Worm (Caenorhabditis elegans) whole organism, young adult: ENCODE data around the gene K03H1.11.

Experiments used
- C06A6.2 ChIP-seq: fragments of 200-800 bp; sonication (Bioruptor generic); conservative IDR thresholded peaks from 2 replicates; pipeline ENCODE4 v1.3.6; 2022; ENCODE audit warnings: missing genetic modification characterization, missing compliant biosample characterization
- C17E4.6 ChIP-seq: fragments of 200-800 bp; sonication (Bioruptor generic); IDR thresholded peaks from 2 replicates; pipeline ENCODE4 v1.3.6; 2022; ENCODE audit warnings: missing genetic modification reagents, missing genetic modification characterization, missing compliant biosample characterization
- F33H1.4 ChIP-seq: fragments of 200-800 bp; sonication (Bioruptor generic); IDR thresholded peaks from 2 replicates; pipeline ENCODE4 v1.3.6; 2022; ENCODE audit warnings: missing genetic modification reagents, missing genetic modification characterization, missing compliant biosample characterization
- F39B2.1 ChIP-seq: fragments of 200-800 bp; sonication (Bioruptor generic); IDR thresholded peaks from 2 replicates; pipeline ENCODE4 v1.3.6; 2022; ENCODE audit warnings: missing genetic modification reagents, missing genetic modification characterization, missing compliant biosample characterization
- F57A8.1 ChIP-seq: fragments of 200-800 bp; sonication (Bioruptor generic); optimal IDR thresholded peaks from 2 replicates; lab custom pipeline; 2018; ENCODE audit warnings: mild to moderate bottlenecking, missing genetic modification characterization, moderate library complexity, missing compliant biosample characterization
- Y56A3A.18 ChIP-seq: fragments of 200-800 bp; sonication (Bioruptor generic); IDR thresholded peaks from 2 replicates; pipeline ENCODE4 v1.3.6; 2022; ENCODE audit warnings: missing genetic modification reagents, missing genetic modification characterization, missing compliant biosample characterization
- ZK185.1 ChIP-seq: sonication (generic microtip); optimal IDR thresholded peaks from 2 replicates; lab custom pipeline; 2016; ENCODE audit warnings: mild to moderate bottlenecking, missing genetic modification characterization, missing compliant biosample characterization; ENCODE audit not compliant: poor library complexity, severe bottlenecking
- attf-3 ChIP-seq: fragments of 200-800 bp; sonication (Bioruptor generic); conservative IDR thresholded peaks from 2 replicates; pipeline ENCODE4 v1.3.6; 2022; ENCODE audit warnings: missing genetic modification reagents, missing genetic modification characterization, missing compliant biosample characterization
- bed-1 ChIP-seq: fragments of 200-800 bp; sonication (Bioruptor generic); IDR thresholded peaks from 2 replicates; pipeline ENCODE4 v1.3.6; 2022; ENCODE audit warnings: missing genetic modification reagents, missing genetic modification characterization, missing compliant biosample characterization
- bed-2 ChIP-seq: fragments of 200-800 bp; sonication (Bioruptor generic); IDR thresholded peaks from 2 replicates; pipeline ENCODE4 v1.3.6; 2022; ENCODE audit warnings: missing genetic modification reagents, missing genetic modification characterization, missing compliant biosample characterization
- ceh-100 ChIP-seq: fragments of 200-800 bp; sonication (Bioruptor generic); IDR thresholded peaks from 2 replicates; pipeline ENCODE4 v1.3.6; 2022; ENCODE audit warnings: missing genetic modification reagents, missing genetic modification characterization, missing compliant biosample characterization
- ceh-58 ChIP-seq: fragments of 200-800 bp; sonication (Bioruptor generic); IDR thresholded peaks from 2 replicates; pipeline ENCODE4 v1.3.6; 2022; ENCODE audit warnings: missing genetic modification characterization, missing compliant biosample characterization
- die-1 ChIP-seq: sonication (generic microtip); optimal IDR thresholded peaks from 2 replicates; lab custom pipeline; 2016; ENCODE audit warnings: missing genotype, mild to moderate bottlenecking, missing genetic modification characterization, missing compliant biosample characterization
- dox-1 ChIP-seq: fragments of 200-800 bp; sonication (Bioruptor generic); IDR thresholded peaks from 2 replicates; pipeline ENCODE4 v1.3.6; 2022; ENCODE audit warnings: missing genetic modification reagents, missing genetic modification characterization, missing compliant biosample characterization
- efl-1 ChIP-seq: fragments of 150-350 bp; optimal IDR thresholded peaks from 2 replicates; lab custom pipeline; 2014; ENCODE audit warnings: missing biosample characterization, missing genetic modification reagents, missing genetic modification characterization
- egl-44 ChIP-seq: fragments of 200-800 bp; sonication (Bioruptor generic); IDR thresholded peaks from 2 replicates; pipeline ENCODE4 v1.3.6; 2022; ENCODE audit warnings: missing genetic modification reagents, missing genetic modification characterization, missing compliant biosample characterization
- egrh-3 ChIP-seq: fragments of 200-800 bp; sonication (Bioruptor generic); IDR thresholded peaks from 2 replicates; pipeline ENCODE4 v1.3.6; 2022; ENCODE audit warnings: missing genetic modification reagents, missing genetic modification characterization, missing compliant biosample characterization
- hlh-26 ChIP-seq: fragments of 200-800 bp; sonication (Bioruptor generic); conservative IDR thresholded peaks from 2 replicates; pipeline ENCODE4 v1.3.6; 2022; ENCODE audit warnings: missing genetic modification reagents, missing genetic modification characterization, missing compliant biosample characterization
- hrde-1 ChIP-seq: sonication (generic microtip); optimal IDR thresholded peaks from 2 replicates; lab custom pipeline; 2016; ENCODE audit warnings: missing genetic modification characterization, mild to moderate bottlenecking, missing compliant biosample characterization, moderate library complexity, missing genotype, missing genetic modification reagents, borderline replicate concordance
- hsf-1 ChIP-seq: fragments of 200-800 bp; sonication (Bioruptor generic); IDR thresholded peaks from 2 replicates; pipeline ENCODE4 v1.3.6; 2022; ENCODE audit warnings: missing genetic modification reagents, missing genetic modification characterization, missing compliant biosample characterization
- let-526 ChIP-seq: fragments of 200-800 bp; sonication (Bioruptor generic); IDR thresholded peaks from 2 replicates; pipeline ENCODE4 v1.3.6; 2022; ENCODE audit warnings: missing genetic modification reagents, missing genetic modification characterization, missing compliant biosample characterization
- lin-26 ChIP-seq: fragments of 200-800 bp; sonication (Bioruptor generic); IDR thresholded peaks from 2 replicates; pipeline ENCODE4 v1.3.6; 2022; ENCODE audit warnings: missing genetic modification reagents, missing genetic modification characterization, missing compliant biosample characterization
- lin-40 ChIP-seq: sonication (generic microtip); optimal IDR thresholded peaks from 2 replicates; lab custom pipeline; 2016; ENCODE audit warnings: missing genetic modification characterization, mild to moderate bottlenecking, missing compliant biosample characterization, missing genotype, missing genetic modification reagents
- lin-54 ChIP-seq: fragments of 200-800 bp; sonication (Bioruptor generic); optimal IDR thresholded peaks from 2 replicates; lab custom pipeline; 2018; ENCODE audit warnings: mild to moderate bottlenecking, missing genetic modification characterization, missing compliant biosample characterization
- lir-1 ChIP-seq: fragments of 200-800 bp; sonication (Bioruptor generic); conservative IDR thresholded peaks from 2 replicates; pipeline ENCODE4 v1.3.6; 2022; ENCODE audit warnings: missing genetic modification reagents, missing genetic modification characterization, missing compliant biosample characterization
- lsy-27 ChIP-seq: sonication (generic microtip); optimal IDR thresholded peaks from 2 replicates; lab custom pipeline; 2017; ENCODE audit warnings: missing genetic modification characterization, mild to moderate bottlenecking, missing compliant biosample characterization, antibody characterized with exemption, missing genotype, borderline replicate concordance; ENCODE audit not compliant: insufficient read depth
- madf-10 ChIP-seq: sonication (generic microtip); optimal IDR thresholded peaks from 2 replicates; lab custom pipeline; 2016; ENCODE audit warnings: mild to moderate bottlenecking, missing genetic modification characterization, missing compliant biosample characterization
- madf-3 ChIP-seq: fragments of 200-800 bp; sonication (Bioruptor generic); IDR thresholded peaks from 2 replicates; pipeline ENCODE4 v1.3.6; 2022; ENCODE audit warnings: missing genetic modification reagents, missing genetic modification characterization, missing compliant biosample characterization
- mel-28 ChIP-seq: sonication (generic microtip); optimal IDR thresholded peaks from 2 replicates; lab custom pipeline; 2016; ENCODE audit warnings: borderline replicate concordance, mild to moderate bottlenecking, missing genetic modification characterization, missing compliant biosample characterization
- nfya-2 ChIP-seq: fragments of 200-800 bp; sonication (Bioruptor generic); IDR thresholded peaks from 2 replicates; pipeline ENCODE4 v1.3.6; 2022; ENCODE audit warnings: missing genetic modification reagents, missing genetic modification characterization, missing compliant biosample characterization
- nfyb-1 ChIP-seq: fragments of 200-800 bp; sonication (Bioruptor generic); IDR thresholded peaks from 2 replicates; pipeline ENCODE4 v1.3.6; 2022; ENCODE audit warnings: missing genetic modification reagents, missing genetic modification characterization, missing compliant biosample characterization
- nhr-120 ChIP-seq: fragments of 200-800 bp; sonication (Bioruptor generic); IDR thresholded peaks from 2 replicates; pipeline ENCODE4 v1.3.6; 2022; ENCODE audit warnings: missing genetic modification characterization, missing compliant biosample characterization
- nhr-80 ChIP-seq: sonication (generic microtip); optimal IDR thresholded peaks from 2 replicates; lab custom pipeline; 2016; ENCODE audit warnings: missing genetic modification characterization, missing compliant biosample characterization
- nhr-90 ChIP-seq: sonication (generic microtip); optimal IDR thresholded peaks from 2 replicates; lab custom pipeline; 2016; ENCODE audit warnings: missing genotype, mild to moderate bottlenecking, missing genetic modification characterization, missing compliant biosample characterization
- rec-8 ChIP-seq, 2 experiments: sonication (generic microtip); optimal IDR thresholded peaks; 2 replicates each; lab custom pipeline; 2016; ENCODE audit warnings: mild to moderate bottlenecking in 2 of 2, missing genetic modification characterization in 2 of 2, missing genetic modification reagents in 2 of 2, missing genotype in 2 of 2, missing biosample characterization in 1 of 2, missing compliant biosample characterization in 1 of 2, moderate library complexity in 1 of 2
- snpc-4 ChIP-seq, 5 experiments: fragments of 150-350 bp in 1 of 5; sonication (generic microtip) in 4 of 5; optimal IDR thresholded peaks; 2 replicates each; lab custom pipeline; 2014 to 2018; ENCODE audit warnings: missing genetic modification characterization in 5 of 5, missing biosample characterization in 3 of 5, antibody characterized with exemption in 2 of 5, mild to moderate bottlenecking in 2 of 5, missing compliant biosample characterization in 2 of 5, missing genotype in 2 of 5, moderate library complexity in 2 of 5, missing genetic modification reagents in 1 of 5
- tbx-9 ChIP-seq: sonication (generic microtip); optimal IDR thresholded peaks from 2 replicates; lab custom pipeline; 2016; ENCODE audit warnings: borderline replicate concordance, missing genetic modification characterization, inconsistent platforms, missing compliant biosample characterization
- ztf-28 ChIP-seq: fragments of 200-800 bp; sonication (Bioruptor generic); IDR thresholded peaks from 2 replicates; pipeline ENCODE4 v1.3.6; 2022; ENCODE audit warnings: missing genetic modification reagents, missing genetic modification characterization, missing compliant biosample characterization
- ztf-6 ChIP-seq: fragments of 200-800 bp; sonication (Bioruptor generic); IDR thresholded peaks from 2 replicates; pipeline ENCODE4 v1.3.6; 2022; ENCODE audit warnings: missing genetic modification reagents, missing genetic modification characterization, missing compliant biosample characterization

Gene K03H1.11

DNA sequence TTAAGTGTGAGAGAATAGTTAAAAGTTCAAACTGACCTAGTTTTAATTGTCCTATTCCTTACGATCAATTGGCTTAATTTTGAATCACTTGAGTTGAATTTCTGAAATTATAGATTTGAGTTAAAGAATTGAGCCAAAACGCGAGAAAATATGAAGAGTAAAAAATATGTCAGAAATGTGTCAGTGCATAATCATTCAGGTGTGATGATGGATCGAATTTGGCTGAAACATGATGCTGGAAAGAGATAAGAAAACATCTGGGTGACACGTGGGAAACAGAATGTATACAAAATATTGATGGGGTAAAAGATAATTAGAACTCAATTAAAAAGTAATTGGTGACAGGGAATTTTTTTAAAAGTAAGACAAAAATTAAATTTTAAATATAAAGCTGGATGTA, 22.0 kb upstream of the K03H1.11 start, which contains the start of gene R10E12.2:
Gene R10E12.2 (minus strand): TSS at position 101 of the 400 bp plus-strand sequence.
- TF ChIP-seq snpc-4 (GFP tag; optimal IDR thresholded peaks at IDR 0.05; lab: Kevin White, UChicago): no peak
- no peak for TF ChIP-seq snpc-4 (tag; optimal IDR thresholded peaks at IDR 0.05; lab: Kevin White, UChicago)
- TF ChIP-seq let-526 (GFP tag; lab: Robert Waterston, UW): no peak
- no peak for TF ChIP-seq tbx-9 (tag; lab: Kevin White, UChicago)
- TF ChIP-seq attf-3 (GFP tag; lab: Robert Waterston, UW): no peak
- no peak for TF ChIP-seq Y56A3A.18 (GFP tag; lab: Robert Waterston, UW)
- TF ChIP-seq rec-8 (tag; optimal IDR thresholded peaks at IDR 0.05; lab: Kevin White, UChicago): no peak
- TF ChIP-seq hlh-26 (GFP tag; lab: Robert Waterston, UW): no peak
- no peak for TF ChIP-seq hsf-1 (GFP tag; lab: Robert Waterston, UW)
- TF ChIP-seq ztf-28 (GFP tag; lab: Robert Waterston, UW): no peak
- TF ChIP-seq F33H1.4 (GFP tag; lab: Robert Waterston, UW): no peak
- no peak for TF ChIP-seq ceh-100 (GFP tag; lab: Robert Waterston, UW)
- TF ChIP-seq egl-44 (GFP tag; lab: Robert Waterston, UW): no peak
- no peak for TF ChIP-seq nhr-120
- no peak for TF ChIP-seq efl-1 (GFP tag; lab: Kevin White, UChicago)
- no peak for TF ChIP-seq lin-54 (GFP tag; lab: Kevin White, UChicago)
- TF ChIP-seq die-1: no peak
- no peak for TF ChIP-seq madf-10 (tag; lab: Kevin White, UChicago)
- TF ChIP-seq lir-1: no peak

DNA sequence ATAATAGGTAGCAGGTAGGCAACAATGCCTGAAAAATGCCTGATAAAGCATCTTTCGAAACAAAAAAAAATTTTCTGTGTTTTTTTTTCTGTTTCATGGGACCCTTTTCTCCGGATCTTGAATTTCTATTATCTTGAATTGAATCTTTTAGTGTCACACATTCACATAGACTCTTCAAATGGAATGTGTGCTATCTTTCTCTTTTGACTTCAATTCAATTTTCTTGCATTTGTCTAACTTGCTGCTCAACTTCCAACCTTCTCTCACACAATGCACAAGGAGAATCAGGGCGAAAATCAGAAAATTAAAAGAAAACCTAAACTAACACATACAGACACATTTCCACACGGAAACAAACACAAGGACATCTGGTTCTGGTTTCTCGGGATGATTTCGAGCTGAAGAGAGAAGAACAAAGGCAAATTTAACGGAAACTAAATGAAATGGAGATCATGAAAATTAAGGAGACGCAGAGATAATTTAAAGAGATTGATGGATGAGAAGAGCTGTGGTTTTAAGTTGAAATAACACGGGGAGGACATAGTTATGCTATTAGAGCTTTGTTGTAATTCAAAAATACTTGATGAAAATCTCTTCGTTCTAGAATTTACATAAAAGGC, 20.5 kb upstream of the K03H1.11 start:
- no peak for TF ChIP-seq hlh-26 (GFP tag; lab: Robert Waterston, UW)
- TF ChIP-seq rec-8 (tag; optimal IDR thresholded peaks at IDR 0.05; lab: Kevin White, UChicago): no peak
- no peak for TF ChIP-seq mel-28 (tag; lab: Kevin White, UChicago)
- TF ChIP-seq ceh-58 (GFP tag; lab: Robert Waterston, UW): no peak
- TF ChIP-seq lsy-27 (tag; lab: Kevin White, UChicago): no peak
- no peak for TF ChIP-seq F39B2.1 (GFP tag; lab: Robert Waterston, UW)
- no peak for TF ChIP-seq lin-40 (tag; lab: Kevin White, UChicago)
- TF ChIP-seq die-1: no peak
- TF ChIP-seq bed-1 (GFP tag; lab: Robert Waterston, UW): no peak
- no peak for TF ChIP-seq nfyb-1
- TF ChIP-seq C17E4.6: no peak
- TF ChIP-seq madf-10 (tag; lab: Kevin White, UChicago): no peak
- no peak for TF ChIP-seq hrde-1 (tag; lab: Kevin White, UChicago)
- TF ChIP-seq ztf-28 (GFP tag; lab: Robert Waterston, UW): no peak
- no peak for TF ChIP-seq F33H1.4 (GFP tag; lab: Robert Waterston, UW)
- no peak for TF ChIP-seq C06A6.2

DNA sequence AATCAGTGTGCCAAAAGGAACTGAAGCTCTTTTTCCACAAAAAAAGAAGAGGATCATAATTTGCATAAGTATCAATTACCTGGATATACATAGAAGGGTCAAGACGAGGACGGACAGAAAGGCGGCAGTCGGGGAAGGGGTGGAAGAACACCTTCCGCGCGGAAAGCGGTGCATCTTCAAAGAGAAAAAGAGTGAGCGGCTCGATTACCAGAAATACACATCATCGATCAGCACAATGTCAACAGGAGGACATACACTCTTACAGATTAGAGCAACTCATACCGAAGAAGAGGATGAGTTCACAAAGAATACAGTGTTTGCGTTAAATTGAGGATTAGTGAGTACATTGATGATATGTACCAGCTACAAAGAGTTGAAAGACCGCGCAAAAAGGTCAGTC, 17.6 kb upstream of the K03H1.11 start:
- no peak for TF ChIP-seq nfya-2 (GFP tag; lab: Robert Waterston, UW)
- TF ChIP-seq bed-2 (GFP tag; lab: Robert Waterston, UW): no peak
- TF ChIP-seq egrh-3 (GFP tag; lab: Robert Waterston, UW): no peak
- TF ChIP-seq nhr-80 (tag; lab: Kevin White, UChicago): no peak
- TF ChIP-seq madf-3 (GFP tag; lab: Robert Waterston, UW): no peak
- TF ChIP-seq ZK185.1 (tag; lab: Kevin White, UChicago): no peak
- TF ChIP-seq ztf-6 (GFP tag; lab: Robert Waterston, UW): no peak
- TF ChIP-seq nhr-90 (tag; lab: Kevin White, UChicago): no peak
- no peak for TF ChIP-seq dox-1 (GFP tag; lab: Robert Waterston, UW)
- TF ChIP-seq F57A8.1 (GFP tag; lab: Kevin White, UChicago): no peak
- no peak for TF ChIP-seq lin-26 (GFP tag; lab: Robert Waterston, UW)
